Worm (Caenorhabditis elegans) whole organism, L2 larva: Measurements from ENCODE around the gene cdr-2.

Experiments used
- C34F6.9 ChIP-seq: fragments of 150-350 bp; optimal IDR thresholded peaks from 2 replicates; lab custom pipeline; 2014; ENCODE audit warnings: missing biosample characterization, missing genetic modification characterization
- F13H6.1 ChIP-seq: sonication (generic microtip); optimal IDR thresholded peaks from 2 replicates; lab custom pipeline; 2016; ENCODE audit warnings: missing genetic modification characterization, missing compliant biosample characterization
- Y55F3AM.14 ChIP-seq: fragments of 200-800 bp; sonication (Bioruptor generic); optimal IDR thresholded peaks from 2 replicates; lab custom pipeline; 2018; ENCODE audit warnings: mild to moderate bottlenecking, missing genetic modification characterization, missing compliant biosample characterization
- ZK546.5 ChIP-seq: sonication (generic microtip); optimal IDR thresholded peaks from 2 replicates; lab custom pipeline; 2017; ENCODE audit warnings: missing biosample characterization, missing genetic modification characterization
- alr-1 ChIP-seq: fragments of 150-350 bp; optimal IDR thresholded peaks from 2 replicates; lab custom pipeline; 2014; ENCODE audit warnings: missing biosample characterization, missing genetic modification characterization
- blmp-1 ChIP-seq: sonication (generic microtip); optimal IDR thresholded peaks from 2 replicates; lab custom pipeline; 2017; ENCODE audit warnings: missing genetic modification characterization, mild to moderate bottlenecking, missing compliant biosample characterization, antibody characterized with exemption, moderate library complexity; ENCODE audit not compliant: insufficient read depth
- ceh-16 ChIP-seq: fragments of 150-350 bp; optimal IDR thresholded peaks from 2 replicates; lab custom pipeline; 2014; ENCODE audit warnings: missing biosample characterization, missing genetic modification characterization
- ceh-82 ChIP-seq: fragments of 150-350 bp; optimal IDR thresholded peaks from 2 replicates; lab custom pipeline; 2014; ENCODE audit warnings: missing biosample characterization, missing genetic modification characterization
- crh-2 ChIP-seq: sonication (generic microtip); optimal IDR thresholded peaks from 2 replicates; lab custom pipeline; 2017; ENCODE audit warnings: missing biosample characterization, missing genetic modification characterization
- dmd-4 ChIP-seq: sonication (generic microtip); optimal IDR thresholded peaks from 2 replicates; lab custom pipeline; 2017; ENCODE audit warnings: missing biosample characterization, missing genetic modification characterization
- egl-27 ChIP-seq: sonication (generic microtip); optimal IDR thresholded peaks from 3 replicates; lab custom pipeline; 2017; ENCODE audit warnings: missing biosample characterization, missing genetic modification reagents, missing genetic modification characterization
- elt-3 ChIP-seq: sonication (generic microtip); optimal IDR thresholded peaks from 2 replicates; lab custom pipeline; 2017; ENCODE audit warnings: missing biosample characterization, missing genetic modification characterization
- fos-1 ChIP-seq: fragments of 150-350 bp; optimal IDR thresholded peaks from 2 replicates; lab custom pipeline; 2014; ENCODE audit warnings: missing biosample characterization, missing genetic modification characterization
- gmeb-1 ChIP-seq: fragments of 150-350 bp; optimal IDR thresholded peaks from 2 replicates; lab custom pipeline; 2014; ENCODE audit warnings: missing biosample characterization, missing genetic modification characterization
- lin-11 ChIP-seq: fragments of 150-350 bp; sonication (generic microtip); optimal IDR thresholded peaks from 2 replicates; lab custom pipeline; 2014; ENCODE audit warnings: missing biosample characterization, missing genetic modification characterization, inconsistent platforms, mixed read lengths
- lin-13 ChIP-seq: fragments of 150-350 bp; optimal IDR thresholded peaks from 2 replicates; lab custom pipeline; 2014; ENCODE audit warnings: missing biosample characterization, missing genetic modification reagents, missing genetic modification characterization
- lin-39 ChIP-seq: fragments of 150-350 bp; optimal IDR thresholded peaks from 2 replicates; lab custom pipeline; 2014; ENCODE audit warnings: missing biosample characterization, missing genetic modification reagents, missing genetic modification characterization
- lsy-2 ChIP-seq, 2 experiments: fragments of 150-350 bp in 1 of 2; sonication (generic microtip) in 1 of 2; optimal IDR thresholded peaks; 2 replicates each; lab custom pipeline; 2014 to 2017; ENCODE audit warnings: missing biosample characterization in 2 of 2, missing genetic modification characterization in 2 of 2
- mab-5 ChIP-seq: fragments of 150-350 bp; optimal IDR thresholded peaks from 2 replicates; lab custom pipeline; 2014; ENCODE audit warnings: missing biosample characterization, missing genetic modification characterization
- mbf-1 ChIP-seq: sonication (generic microtip); optimal IDR thresholded peaks from 2 replicates; lab custom pipeline; 2017; ENCODE audit warnings: missing biosample characterization, missing genetic modification characterization
- mdl-1 ChIP-seq, 2 experiments: fragments of 150-350 bp in 1 of 2; sonication (generic microtip) in 1 of 2; optimal IDR thresholded peaks; 2 replicates each; lab custom pipeline; 2017; ENCODE audit warnings: missing biosample characterization in 2 of 2, missing genetic modification characterization in 2 of 2
- nhr-10 ChIP-seq: sonication (generic microtip); optimal IDR thresholded peaks from 2 replicates; lab custom pipeline; 2017; ENCODE audit warnings: missing biosample characterization, missing genetic modification characterization
- nhr-11 ChIP-seq: fragments of 150-350 bp; optimal IDR thresholded peaks from 2 replicates; lab custom pipeline; 2014; ENCODE audit warnings: missing biosample characterization, missing genetic modification characterization
- nhr-12 ChIP-seq: fragments of 150-350 bp; optimal IDR thresholded peaks from 2 replicates; lab custom pipeline; 2014; ENCODE audit warnings: missing biosample characterization, missing genetic modification characterization
- nhr-129 ChIP-seq: fragments of 150-350 bp; optimal IDR thresholded peaks from 2 replicates; lab custom pipeline; 2014; ENCODE audit warnings: missing biosample characterization, missing genetic modification characterization
- nhr-21 ChIP-seq: fragments of 150-350 bp; optimal IDR thresholded peaks from 2 replicates; lab custom pipeline; 2014; ENCODE audit warnings: missing biosample characterization, missing genetic modification characterization
- nhr-23 ChIP-seq: fragments of 150-350 bp; optimal IDR thresholded peaks from 2 replicates; lab custom pipeline; 2014; ENCODE audit warnings: missing biosample characterization, missing genetic modification reagents, missing genetic modification characterization
- nhr-25 ChIP-seq: fragments of 150-350 bp; sonication (generic microtip); optimal IDR thresholded peaks from 3 replicates; lab custom pipeline; 2014; ENCODE audit warnings: missing biosample characterization, missing genetic modification characterization
- nhr-6 ChIP-seq: fragments of 150-350 bp; optimal IDR thresholded peaks from 2 replicates; lab custom pipeline; 2014; ENCODE audit warnings: missing biosample characterization, missing genetic modification characterization
- sem-4 ChIP-seq: fragments of 150-350 bp; optimal IDR thresholded peaks from 2 replicates; lab custom pipeline; 2014; ENCODE audit warnings: missing biosample characterization, missing genetic modification reagents, missing genetic modification characterization
- skn-1 ChIP-seq: sonication (generic microtip); optimal IDR thresholded peaks from 2 replicates; lab custom pipeline; 2017; ENCODE audit warnings: missing biosample characterization, missing genetic modification characterization
- sma-3 ChIP-seq: sonication (generic microtip); optimal IDR thresholded peaks from 2 replicates; lab custom pipeline; 2016; ENCODE audit warnings: missing genetic modification reagents, missing genetic modification characterization, missing compliant biosample characterization
- sma-9 ChIP-seq, 2 experiments: fragments of 150-350 bp in 1 of 2; sonication (generic microtip) in 1 of 2; optimal IDR thresholded peaks; 2 replicates each; lab custom pipeline; 2014 to 2016; ENCODE audit warnings: missing genetic modification characterization in 2 of 2, mild to moderate bottlenecking in 1 of 2, missing biosample characterization in 1 of 2, missing compliant biosample characterization in 1 of 2, missing genetic modification reagents in 1 of 2, moderate library complexity in 1 of 2
- snpc-4 ChIP-seq: fragments of 150-350 bp; optimal IDR thresholded peaks from 2 replicates; lab custom pipeline; 2014; ENCODE audit warnings: missing biosample characterization, missing genetic modification characterization
- unc-39 ChIP-seq: fragments of 150-350 bp; optimal IDR thresholded peaks from 2 replicates; lab custom pipeline; 2014; ENCODE audit warnings: missing biosample characterization, missing genetic modification characterization
- unc-55 ChIP-seq: fragments of 150-350 bp; sonication (generic microtip); optimal IDR thresholded peaks from 3 replicates; lab custom pipeline; 2014; ENCODE audit warnings: missing biosample characterization, missing genetic modification reagents, missing genetic modification characterization
- unc-62 ChIP-seq: fragments of 150-350 bp; optimal IDR thresholded peaks from 2 replicates; lab custom pipeline; 2014; ENCODE audit warnings: missing biosample characterization, missing genetic modification reagents, missing genetic modification characterization
- zag-1 ChIP-seq: fragments of 150-350 bp; optimal IDR thresholded peaks from 2 replicates; lab custom pipeline; 2014; ENCODE audit warnings: missing biosample characterization, missing genetic modification characterization
- ztf-11 ChIP-seq: sonication (generic microtip); optimal IDR thresholded peaks from 2 replicates; lab custom pipeline; 2017; ENCODE audit warnings: missing biosample characterization, missing genetic modification characterization
- ztf-4 ChIP-seq: fragments of 150-350 bp; optimal IDR thresholded peaks from 2 replicates; lab custom pipeline; 2014; ENCODE audit warnings: missing biosample characterization, missing genetic modification characterization

Gene cdr-2

DNA sequence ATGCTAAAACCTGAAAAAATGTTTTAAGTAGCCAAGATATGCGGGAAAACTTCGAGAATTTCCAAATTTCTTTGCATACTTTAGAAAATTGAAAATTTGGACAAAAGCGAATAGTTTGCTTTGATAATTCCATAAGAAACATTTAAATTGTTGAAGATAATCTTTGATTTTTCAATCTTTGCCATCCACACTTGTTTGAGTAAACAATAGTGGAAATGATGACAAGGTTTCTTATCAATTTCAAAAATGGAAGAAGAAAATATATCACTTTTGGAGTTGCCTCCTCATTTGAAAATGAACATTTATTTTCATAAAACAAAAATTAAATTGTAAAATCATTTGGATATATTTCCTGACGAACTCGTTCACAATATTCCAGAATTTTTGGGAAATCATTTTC is 1.1 kb downstream of the cdr-2 start:
- TF ChIP-seq fos-1 (tag; lab: Kevin White, UChicago), result peak; percentile 59
- no peak for TF ChIP-seq lin-39 (tag; lab: Kevin White, UChicago)
- TF ChIP-seq skn-1, result peak; percentile 81

DNA sequence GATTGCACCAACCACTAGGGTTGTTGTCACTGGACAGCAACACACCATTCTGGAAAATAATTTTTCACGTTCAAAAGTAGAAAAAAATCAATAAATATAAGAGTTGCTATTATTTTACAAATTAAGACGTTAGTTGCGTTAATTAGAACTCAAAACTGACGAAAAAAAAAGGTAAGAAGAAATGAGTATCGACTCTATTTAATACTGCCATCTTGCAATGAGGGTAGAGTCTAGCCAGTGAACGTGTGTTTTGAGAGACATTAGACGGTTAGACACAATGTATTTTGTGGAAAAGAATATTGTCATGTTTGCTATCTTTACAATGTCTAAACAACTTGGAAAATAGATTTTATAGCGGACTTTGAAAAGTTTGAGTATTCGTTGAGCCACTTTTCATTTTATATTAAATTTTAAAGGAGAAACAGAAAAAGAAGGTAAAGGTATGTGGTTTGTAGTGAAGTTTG is 1.8 kb downstream of the cdr-2 start, which contains the start of gene cdr-6:
Gene cdr-6, minus strand, starts transcription at position 51 of the 464 bp plus-strand sequence.
- TF ChIP-seq unc-39 (tag; lab: Kevin White, UChicago) (no peak), nhr-12 (tag; lab: Kevin White, UChicago) (no peak), fos-1 (tag; lab: Kevin White, UChicago) (peak; percentile 30), sma-9 (GFP tag; optimal IDR thresholded peaks at IDR 0.05; lab: Kevin White, UChicago) (peak; percentile 65), sma-9 (tag; optimal IDR thresholded peaks at IDR 0.05; lab: Kevin White, UChicago) (no peak), skn-1 (no peak), sma-3 (GFP tag; lab: Kevin White, UChicago) (no peak), F13H6.1 (peak; percentile 18), lsy-2 (tag; optimal IDR thresholded peaks at IDR 0.05; lab: Kevin White, UChicago) (peak in 1 of 2 experiments; percentile 3), unc-55 (no peak), ceh-82 (tag; lab: Kevin White, UChicago) (no peak), C34F6.9 (tag; lab: Kevin White, UChicago) (peak; percentile 32)

ce11 chrV:12412321-12412720 is 3.2 kb downstream of the cdr-2 start:
- TF ChIP-seq fos-1 (tag; lab: Kevin White, UChicago) (no peak), lin-13 (GFP tag; lab: Kevin White, UChicago) (no peak), mdl-1 (tag; optimal IDR thresholded peaks at IDR 0.05; lab: Kevin White, UChicago) (no peak), elt-3 (tag; lab: Kevin White, UChicago) (no peak), unc-62 (GFP tag; lab: Kevin White, UChicago) (no peak), mbf-1 (no peak)

DNA sequence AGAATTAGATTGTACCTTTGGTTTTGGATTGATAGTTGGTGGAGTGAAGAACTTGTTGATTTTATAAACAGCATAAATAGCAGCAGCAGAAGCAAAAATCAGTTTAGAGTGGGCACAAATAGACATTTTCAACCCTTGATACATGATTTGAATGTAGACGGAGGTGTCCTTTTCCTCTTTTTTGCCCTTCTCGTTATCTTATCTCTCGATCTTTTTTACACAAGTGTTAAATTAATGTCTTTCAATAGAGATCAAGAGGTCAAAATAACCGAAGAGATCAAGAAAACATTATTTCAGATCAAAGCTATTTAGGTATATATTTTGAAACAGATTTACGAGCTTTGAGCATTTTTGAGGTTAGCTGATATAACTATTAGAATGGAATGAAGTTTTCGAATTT is 3.6 kb downstream of the cdr-2 start, which contains the start of gene cdr-7:
Gene cdr-7, minus strand, starts transcription at position 205 of the 400 bp plus-strand sequence.
- TF ChIP-seq dmd-4, result no peak
- peak; percentile 12 for TF ChIP-seq nhr-25 (tag; lab: Kevin White, UChicago)
- no peak for TF ChIP-seq Y55F3AM.14
- no peak for TF ChIP-seq snpc-4 (tag; lab: Kevin White, UChicago)
- TF ChIP-seq skn-1, result no peak
- peak; percentile 13 for TF ChIP-seq blmp-1 (tag; lab: Kevin White, UChicago)
- no peak for TF ChIP-seq nhr-11 (tag; lab: Kevin White, UChicago)
- TF ChIP-seq ztf-4 (tag; lab: Kevin White, UChicago), result no peak
- peak; percentile 42 for TF ChIP-seq sma-9 (GFP tag; optimal IDR thresholded peaks at IDR 0.05; lab: Kevin White, UChicago)
- TF ChIP-seq sma-9 (tag; optimal IDR thresholded peaks at IDR 0.05; lab: Kevin White, UChicago), result no peak
- no peak for TF ChIP-seq sma-3 (GFP tag; lab: Kevin White, UChicago)
- TF ChIP-seq, all 48 proteins: peak for 3

ce11 chrV:12410416-12411001 is 5.0 kb downstream of the cdr-2 start, which contains the start of gene hrg-2:
Gene hrg-2 (minus strand): TSS chrV:12410513.
- no peak for TF ChIP-seq Y55F3AM.14
- TF ChIP-seq fos-1 (tag; lab: Kevin White, UChicago), result no peak
- no peak for TF ChIP-seq unc-62 (GFP tag; lab: Kevin White, UChicago)
- peak; percentile 96 for TF ChIP-seq nhr-129 (tag; lab: Kevin White, UChicago)
- peak; percentile 24 for TF ChIP-seq nhr-21
- no peak for TF ChIP-seq ceh-16 (tag; lab: Kevin White, UChicago)
- no peak for TF ChIP-seq ZK546.5
- TF ChIP-seq unc-39 (tag; lab: Kevin White, UChicago), result no peak
- no peak for TF ChIP-seq unc-55
- TF ChIP-seq zag-1 (tag; lab: Kevin White, UChicago), result no peak
- TF ChIP-seq blmp-1 (tag; lab: Kevin White, UChicago), result no peak
- no peak for TF ChIP-seq nhr-6
- TF ChIP-seq crh-2 (tag; lab: Kevin White, UChicago), result no peak
- no peak for TF ChIP-seq mdl-1 (tag; optimal IDR thresholded peaks at IDR 0.05; lab: Kevin White, UChicago)
- TF ChIP-seq nhr-12 (tag; lab: Kevin White, UChicago), result no peak
- TF ChIP-seq lin-11 (tag; lab: Kevin White, UChicago), result no peak
- TF ChIP-seq alr-1 (tag; lab: Kevin White, UChicago), result no peak
- TF ChIP-seq elt-3 (tag; lab: Kevin White, UChicago), result no peak
- TF ChIP-seq egl-27 (tag; lab: Kevin White, UChicago), result no peak
- TF ChIP-seq nhr-23 (tag; lab: Kevin White, UChicago), result no peak
- TF ChIP-seq nhr-25 (tag; lab: Kevin White, UChicago), result peak; percentile 85
- TF ChIP-seq lsy-2 (tag; optimal IDR thresholded peaks at IDR 0.05; lab: Kevin White, UChicago), result peak in 1 of 2 experiments; percentile 12
- no peak for TF ChIP-seq F13H6.1
- no peak for TF ChIP-seq ztf-4 (tag; lab: Kevin White, UChicago)
- no peak for TF ChIP-seq nhr-10 (tag; lab: Kevin White, UChicago)
- no peak for TF ChIP-seq lin-13 (GFP tag; lab: Kevin White, UChicago)
- no peak for TF ChIP-seq ztf-11 (tag; lab: Kevin White, UChicago)
- peak; percentile 55 for TF ChIP-seq sma-9 (GFP tag; optimal IDR thresholded peaks at IDR 0.05; lab: Kevin White, UChicago)
- no peak for TF ChIP-seq sma-9 (tag; optimal IDR thresholded peaks at IDR 0.05; lab: Kevin White, UChicago)
- TF ChIP-seq nhr-11 (tag; lab: Kevin White, UChicago), result no peak
- TF ChIP-seq skn-1, result no peak
- TF ChIP-seq mab-5 (tag; lab: Kevin White, UChicago), result no peak
- no peak for TF ChIP-seq gmeb-1 (tag; lab: Kevin White, UChicago)
- TF ChIP-seq sem-4, result no peak
- TF ChIP-seq lin-39 (tag; lab: Kevin White, UChicago), result no peak
